Fruit fly (Drosophila melanogaster) whole organism, embryonic: ENCODE measurements around the gene fred.

Experiments used
- CG10147 ChIP-seq: fragments of 200-800 bp; sonication (Bioruptor generic); optimal IDR thresholded peaks from 2 replicates; lab custom pipeline; 2019; ENCODE audit warnings: missing biosample characterization, mild to moderate bottlenecking, missing genetic modification characterization, moderate library complexity
- CG10366 ChIP-seq: fragments of 200-800 bp; sonication (Bioruptor generic); IDR thresholded peaks from 2 replicates; pipeline ENCODE4 v1.3.6; 2022; ENCODE audit warnings: missing biosample characterization, missing genetic modification characterization
- CG1233 ChIP-seq: fragments of 200-800 bp; sonication (Bioruptor generic); optimal IDR thresholded peaks from 4 replicates; lab custom pipeline; 2018; ENCODE audit warnings: missing biosample characterization, mild to moderate bottlenecking, missing genetic modification characterization
- CG12391 ChIP-seq: fragments of 200-800 bp; sonication (Bioruptor generic); optimal IDR thresholded peaks from 3 replicates; lab custom pipeline; 2018; ENCODE audit warnings: missing biosample characterization, mild to moderate bottlenecking, missing genetic modification characterization, moderate library complexity
- CG14667 ChIP-seq: fragments of 200-800 bp; sonication (Bioruptor generic); IDR thresholded peaks from 2 replicates; pipeline ENCODE4 v1.3.6; 2022; ENCODE audit warnings: missing biosample characterization, missing genetic modification characterization
- CG17328 ChIP-seq: fragments of 200-800 bp; sonication (Bioruptor generic); IDR thresholded peaks from 2 replicates; pipeline ENCODE4 v1.3.6; 2022; ENCODE audit warnings: missing biosample characterization, missing genetic modification characterization
- CG17361 ChIP-seq: fragments of 200-800 bp; sonication (Bioruptor generic); IDR thresholded peaks from 3 replicates; pipeline ENCODE4 v1.3.6; 2022; ENCODE audit warnings: missing biosample characterization, missing genetic modification characterization
- CG18599 ChIP-seq: fragments of 200-800 bp; sonication (Bioruptor generic); optimal IDR thresholded peaks from 3 replicates; lab custom pipeline; 2017; ENCODE audit warnings: missing biosample characterization, missing genetic modification characterization, mild to moderate bottlenecking, moderate library complexity, missing genetic modification reagents
- CG2120 ChIP-seq: fragments of 200-800 bp; sonication (Bioruptor generic); optimal IDR thresholded peaks from 3 replicates; lab custom pipeline; 2016; ENCODE audit warnings: missing biosample characterization, missing genetic modification characterization
- CG2678 ChIP-seq: fragments of 200-800 bp; sonication (Bioruptor generic); optimal IDR thresholded peaks from 3 replicates; lab custom pipeline; 2019; ENCODE audit warnings: missing biosample characterization, mild to moderate bottlenecking, missing genetic modification characterization, moderate library complexity
- CG30020 ChIP-seq: fragments of 200-800 bp; optimal IDR thresholded peaks from 2 replicates; lab custom pipeline; 2019; ENCODE audit warnings: missing biosample characterization, mild to moderate bottlenecking, missing genetic modification characterization, moderate library complexity
- CG30403 ChIP-seq: fragments of 200-800 bp; sonication (Bioruptor generic); optimal IDR thresholded peaks from 3 replicates; lab custom pipeline; 2016; ENCODE audit warnings: missing biosample characterization, missing genetic modification characterization
- CG32532 ChIP-seq: fragments of 200-800 bp; sonication (Bioruptor generic); IDR thresholded peaks from 2 replicates; pipeline ENCODE4 v1.3.6; 2022; ENCODE audit warnings: missing biosample characterization, missing genetic modification characterization
- CG3281 ChIP-seq: fragments of 200-800 bp; sonication (Bioruptor generic); optimal IDR thresholded peaks from 3 replicates; lab custom pipeline; 2017; ENCODE audit warnings: missing biosample characterization, mild to moderate bottlenecking, missing genetic modification characterization
- CG3726 ChIP-seq: fragments of 200-800 bp; sonication (Bioruptor generic); IDR thresholded peaks from 3 replicates; pipeline ENCODE4, ENCODE4 v1.3.6; 2022; ENCODE audit warnings: missing biosample characterization, missing genetic modification characterization
- CG3847 ChIP-seq: fragments of 200-800 bp; sonication (Bioruptor generic); IDR thresholded peaks from 2 replicates; pipeline ENCODE4 v1.3.6; 2022; ENCODE audit warnings: missing biosample characterization, missing genetic modification characterization
- CG4820 ChIP-seq: fragments of 200-800 bp; sonication (Bioruptor generic); optimal IDR thresholded peaks from 3 replicates; lab custom pipeline; 2016; ENCODE audit warnings: missing biosample characterization, missing genetic modification characterization
- CG8924 ChIP-seq: fragments of 200-800 bp; optimal IDR thresholded peaks from 3 replicates; lab custom pipeline; 2019; ENCODE audit warnings: missing biosample characterization, mild to moderate bottlenecking, missing genetic modification characterization, moderate library complexity
- CG9215 ChIP-seq: fragments of 200-800 bp; sonication (Bioruptor generic); IDR thresholded peaks from 2 replicates; pipeline ENCODE4 v1.3.6; 2022; ENCODE audit warnings: missing biosample characterization, missing genetic modification characterization
- D ChIP-seq, 2 experiments: fragments of 200-800 bp in 1 of 2; fragments of >200 bp in 1 of 2; sonication (Bioruptor generic) in 1 of 2; optimal IDR thresholded peaks; 2 replicates in 1 of 2; 3 replicates in 1 of 2; lab custom pipeline; 2017; ENCODE audit warnings: mild to moderate bottlenecking in 1 of 2, missing biosample characterization in 1 of 2, missing genetic modification characterization in 1 of 2, missing genetic modification reagents in 1 of 2
- Dip2 ChIP-seq: fragments of 200-800 bp; sonication (Bioruptor generic); IDR thresholded peaks from 2 replicates; pipeline ENCODE4 v1.3.6; 2022; ENCODE audit warnings: missing biosample characterization, missing genetic modification characterization
- Drgx ChIP-seq: fragments of 200-800 bp; sonication (Bioruptor generic); IDR thresholded peaks from 2 replicates; pipeline ENCODE4 v1.3.6; 2022; ENCODE audit warnings: missing biosample characterization, missing genetic modification characterization
- Fer3 ChIP-seq: fragments of 200-800 bp; sonication (Bioruptor generic); optimal IDR thresholded peaks from 2 replicates; lab custom pipeline; 2018; ENCODE audit warnings: missing biosample characterization, mild to moderate bottlenecking, missing genetic modification characterization, moderate library complexity
- HLH4C ChIP-seq: fragments of 200-800 bp; sonication (Bioruptor generic); IDR thresholded peaks from 3 replicates; pipeline ENCODE4 v1.3.6; 2022; ENCODE audit warnings: missing biosample characterization, missing genetic modification characterization; ENCODE audit not compliant: partially characterized antibody
- Hmx ChIP-seq: fragments of 200-800 bp; sonication (Bioruptor generic); optimal IDR thresholded peaks from 2 replicates; lab custom pipeline; 2016; ENCODE audit warnings: missing biosample characterization, missing genetic modification characterization
- Jarid2 ChIP-seq: fragments of 200-800 bp; sonication (Bioruptor generic); optimal IDR thresholded peaks from 3 replicates; lab custom pipeline; 2017; ENCODE audit warnings: mild to moderate bottlenecking, missing biosample characterization, missing genetic modification reagents, missing genetic modification characterization
- Med ChIP-seq: fragments of 200-800 bp; sonication (Bioruptor generic); peaks from one replicate; lab custom pipeline; 2016; ENCODE audit warnings: missing biosample characterization, missing genetic modification characterization, mild to moderate bottlenecking, inconsistent platforms, moderate library complexity
- Meics ChIP-seq: fragments of 200-800 bp; sonication (Bioruptor generic); optimal IDR thresholded peaks from 2 replicates; lab custom pipeline; 2017; ENCODE audit warnings: missing biosample characterization, mild to moderate bottlenecking, missing genetic modification characterization
- Mes4 ChIP-seq: fragments of 200-800 bp; sonication (Bioruptor generic); optimal IDR thresholded peaks from 2 replicates; lab custom pipeline; 2016; ENCODE audit warnings: missing biosample characterization, missing genetic modification characterization
- PHDP ChIP-seq: fragments of 200-800 bp; sonication (Bioruptor generic); optimal IDR thresholded peaks from 3 replicates; lab custom pipeline; 2018; ENCODE audit warnings: missing biosample characterization, mild to moderate bottlenecking, missing genetic modification characterization, moderate library complexity
- TFAM ChIP-seq: fragments of 200-800 bp; sonication (Bioruptor generic); optimal IDR thresholded peaks from 2 replicates; lab custom pipeline; 2017; ENCODE audit warnings: missing biosample characterization, missing genetic modification characterization, inconsistent platforms
- Xbp1 ChIP-seq: fragments of 200-800 bp; sonication (Bioruptor generic); optimal IDR thresholded peaks from 3 replicates; lab custom pipeline; 2016; ENCODE audit warnings: missing biosample characterization, mild to moderate bottlenecking, missing genetic modification characterization
- Xrp1 ChIP-seq: fragments of 200-800 bp; sonication (Bioruptor generic); IDR thresholded peaks from 2 replicates; pipeline ENCODE4 v1.3.6; 2022; ENCODE audit warnings: missing biosample characterization, missing genetic modification characterization
- ab ChIP-seq: fragments of 200-800 bp; sonication (Bioruptor generic); optimal IDR thresholded peaks from 2 replicates; lab custom pipeline; 2016; ENCODE audit warnings: missing biosample characterization, missing genetic modification characterization
- al ChIP-seq: fragments of 200-800 bp; sonication (Bioruptor generic); IDR thresholded peaks from 2 replicates; pipeline ENCODE4 v1.3.6; 2022; ENCODE audit warnings: missing biosample characterization, missing genetic modification characterization
- bcd ChIP-seq: fragments of 200-800 bp; sonication (Bioruptor generic); optimal IDR thresholded peaks from 2 replicates; lab custom pipeline; 2017; ENCODE audit warnings: missing biosample characterization, mild to moderate bottlenecking, missing genetic modification characterization
- bowl ChIP-seq: fragments of 200-800 bp; sonication (Bioruptor generic); IDR thresholded peaks from 2 replicates; pipeline ENCODE4 v1.3.6; 2022; ENCODE audit warnings: missing biosample characterization, missing genetic modification characterization
- chm ChIP-seq: fragments of 200-800 bp; sonication (Bioruptor generic); IDR thresholded peaks from 2 replicates; pipeline ENCODE4 v1.3.6; 2022; ENCODE audit warnings: missing biosample characterization, missing genetic modification characterization
- ci ChIP-seq: fragments of 200-800 bp; sonication (Bioruptor generic); IDR thresholded peaks from 3 replicates; pipeline ENCODE4 v1.3.6; 2022; ENCODE audit warnings: missing biosample characterization, missing genetic modification characterization
- croc ChIP-seq: fragments of 200-800 bp; sonication (Bioruptor generic); conservative IDR thresholded peaks from 3 replicates; pipeline ENCODE4 v1.3.6; 2022; ENCODE audit warnings: missing biosample characterization, missing genetic modification characterization
- danr ChIP-seq: fragments of 200-800 bp; sonication (Bioruptor generic); IDR thresholded peaks from 2 replicates; pipeline ENCODE4 v1.3.6; 2022; ENCODE audit warnings: missing biosample characterization, missing genetic modification characterization
- ewg ChIP-seq: fragments of 200-800 bp; sonication (Bioruptor generic); optimal IDR thresholded peaks from 3 replicates; lab custom pipeline; 2017; ENCODE audit warnings: mild to moderate bottlenecking, missing biosample characterization, missing genetic modification reagents, missing genetic modification characterization
- fu2 ChIP-seq: fragments of 200-800 bp; sonication (Bioruptor generic); optimal IDR thresholded peaks from 2 replicates; lab custom pipeline; 2016; ENCODE audit warnings: missing biosample characterization, missing genetic modification characterization
- grau ChIP-seq: fragments of 200-800 bp; optimal IDR thresholded peaks from 3 replicates; lab custom pipeline; 2019; ENCODE audit warnings: missing biosample characterization, mild to moderate bottlenecking, missing genetic modification characterization, moderate library complexity
- insv ChIP-seq, 2 experiments: fragments of 200-800 bp; sonication (Bioruptor generic); optimal IDR thresholded peaks; 3 replicates each; lab custom pipeline; 2016 to 2018; ENCODE audit warnings: missing biosample characterization in 2 of 2, missing genetic modification characterization in 2 of 2
- ranshi ChIP-seq: fragments of 200-800 bp; sonication (Bioruptor generic); IDR thresholded peaks from 2 replicates; pipeline ENCODE4 v1.3.6; 2022; ENCODE audit warnings: missing biosample characterization, missing genetic modification characterization
- repo ChIP-seq: fragments of 200-800 bp; sonication (Bioruptor generic); optimal IDR thresholded peaks from 2 replicates; lab custom pipeline; 2016; ENCODE audit warnings: missing biosample characterization, missing genetic modification characterization
- sc ChIP-seq, 3 experiments: fragments of >200 bp in 2 of 3; fragments of 200-800 bp in 1 of 3; sonication (Bioruptor generic) in 1 of 3; optimal IDR thresholded peaks; 2 replicates in 2 of 3; 3 replicates in 1 of 3; lab custom pipeline; 2017; ENCODE audit warnings: mild to moderate bottlenecking in 1 of 3, missing biosample characterization in 1 of 3, missing genetic modification characterization in 1 of 3, missing genetic modification reagents in 1 of 3
- sisA ChIP-seq: fragments of 200-800 bp; sonication (Bioruptor generic); IDR thresholded peaks from 2 replicates; pipeline ENCODE4 v1.3.6; 2022; ENCODE audit warnings: missing biosample characterization, missing genetic modification characterization
- unpg ChIP-seq: fragments of 200-800 bp; sonication (Bioruptor generic); optimal IDR thresholded peaks from 3 replicates; lab custom pipeline; 2018; ENCODE audit warnings: missing biosample characterization, mild to moderate bottlenecking, missing genetic modification characterization, moderate library complexity

The fred gene

dm6 chr2L:3882172-3882571 lies 109.3 kb downstream of the fred start (continued):
- TF ChIP-seq CG17328, result peak; percentile 56; the same call in 1 of the 2 replicates
- peak; percentile 30 for TF ChIP-seq Meics (GFP tag; lab: Kevin White, UChicago)
- TF ChIP-seq CG3281, result peak; percentile 10
- peak; percentile 49 for TF ChIP-seq CG2678 (tag; lab: Kevin White, UChicago)
- TF ChIP-seq grau (tag; lab: Kevin White, UChicago), result peak; percentile 37
- TF ChIP-seq CG17361 (GFP tag; lab: Robert Waterston, UW), result 0 out of 3 replicates have a peak, but pooled peaks have one; percentile 25
- peak; percentile 24 for TF ChIP-seq bcd (GFP tag; lab: Kevin White, UChicago)
- TF ChIP-seq CG30020, result no peak
- TF ChIP-seq sisA (GFP tag; lab: Robert Waterston, UW), result peak; percentile 49; the same call in 1 of the 2 replicates
- TF ChIP-seq ranshi (GFP tag; lab: Robert Waterston, UW), result peak; percentile 37; the same call in 1 of the 2 replicates
- TF ChIP-seq CG30403 (GFP tag; lab: Kevin White, UChicago), result peak; percentile 49
- TF ChIP-seq Jarid2 (GFP tag; lab: Kevin White, UChicago), result no peak
- TF ChIP-seq Fer3 (tag; lab: Kevin White, UChicago), result peak; percentile 34
- TF ChIP-seq CG4820 (GFP tag; lab: Kevin White, UChicago), result peak; percentile 15
- TF ChIP-seq Drgx, result peak; percentile 75
- TF ChIP-seq CG32532 (GFP tag; lab: Robert Waterston, UW), result peak; percentile 46; the same call in 1 of the 2 replicates
- TF ChIP-seq PHDP (tag; lab: Kevin White, UChicago), result peak; percentile 51
- TF ChIP-seq CG12391 (tag; lab: Kevin White, UChicago), result peak; percentile 55
- TF ChIP-seq croc (GFP tag; lab: Robert Waterston, UW), result no peak
- TF ChIP-seq Xrp1 (GFP tag; lab: Robert Waterston, UW), result peak; percentile 58
- TF ChIP-seq al, result 0 out of 2 replicates have a peak, but pooled peaks have one; percentile 3
- TF ChIP-seq ci (GFP tag; lab: Robert Waterston, UW), result peak; percentile 70; the same call in 2 of the 3 replicates
- TF ChIP-seq ewg, result peak; percentile 4
- peak; percentile 55 for TF ChIP-seq unpg
- peak; percentile 37 for TF ChIP-seq Xbp1 (GFP tag; lab: Kevin White, UChicago)
- no peak for TF ChIP-seq ab
- TF ChIP-seq fu2 (GFP tag; lab: Kevin White, UChicago), result peak; percentile 8
- no peak for TF ChIP-seq insv (GFP tag; optimal IDR thresholded peaks at IDR 0.05; lab: Kevin White, UChicago)
- no peak for TF ChIP-seq Hmx (GFP tag; lab: Kevin White, UChicago)
- TF ChIP-seq CG1233 (GFP tag; lab: Kevin White, UChicago), result no peak
- no peak for TF ChIP-seq TFAM (GFP tag; lab: Kevin White, UChicago)
- TF ChIP-seq chm (GFP tag; lab: Robert Waterston, UW), result peak; percentile 30; the same call in 1 of the 2 replicates
- no peak for TF ChIP-seq Mes4 (GFP tag; lab: Kevin White, UChicago)
- no peak for TF ChIP-seq bowl
- no peak for TF ChIP-seq repo (GFP tag; lab: Kevin White, UChicago)
- TF ChIP-seq sc (optimal IDR thresholded peaks at IDR 0.05; lab: Kevin White, UChicago), result no peak
- no peak for TF ChIP-seq sc (GFP tag; optimal IDR thresholded peaks at IDR 0.05; lab: Kevin White, UChicago)
- TF ChIP-seq CG2120 (GFP tag; lab: Kevin White, UChicago), result peak; percentile 53
- peak; percentile 16 for TF ChIP-seq CG8924 (tag; lab: Kevin White, UChicago)
- no peak for TF ChIP-seq danr
- 0 out of 3 replicates have a peak, but pooled peaks have one; percentile 26 for TF ChIP-seq CG3726 (GFP tag; lab: Robert Waterston, UW)
- no peak; the same call in 1 of the 2 replicates for TF ChIP-seq CG10366
- TF ChIP-seq HLH4C (GFP tag; lab: Robert Waterston, UW), result no peak
- no peak for TF ChIP-seq D (optimal IDR thresholded peaks at IDR 0.05; lab: Kevin White, UChicago)
- TF ChIP-seq D (GFP tag; optimal IDR thresholded peaks at IDR 0.05; lab: Kevin White, UChicago), result no peak
- TF ChIP-seq CG9215 (GFP tag; lab: Robert Waterston, UW), result 0 out of 2 replicates have a peak, but pooled peaks have one; percentile 7
- TF ChIP-seq CG18599 (GFP tag; lab: Kevin White, UChicago), result peak; percentile 42
- no peak for TF ChIP-seq Dip2
- 0 out of 2 replicates have a peak, but pooled peaks have one; percentile 32 for TF ChIP-seq CG3847
- TF ChIP-seq CG14667, result no peak
- peak; percentile 69 for TF ChIP-seq Med
- TF ChIP-seq CG10147 (GFP tag; lab: Kevin White, UChicago), result no peak
